Worm (Caenorhabditis elegans): ENCODE data around the gene snai-1.
A peak's percentile ranks its signal among the peaks of the same experiment; 100 is the strongest.

The snai-1 gene

DNA sequence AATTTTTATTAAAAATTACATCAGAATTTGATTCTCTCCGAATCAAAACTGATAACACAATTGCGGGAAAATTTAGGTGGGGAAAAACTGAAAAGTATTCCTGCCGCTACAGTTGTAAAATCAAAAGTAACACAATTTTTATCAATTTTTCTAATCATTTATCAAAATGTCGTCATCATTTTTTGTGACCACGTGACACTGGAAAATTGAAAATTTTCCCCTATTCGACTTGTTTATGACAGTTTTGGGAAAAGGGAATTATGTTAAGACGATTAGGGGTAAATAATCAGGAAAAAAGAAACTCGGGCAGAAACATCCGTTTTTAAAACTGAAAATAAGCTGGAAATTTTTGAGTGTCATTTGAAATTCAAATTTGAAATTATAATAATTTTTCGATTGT is 16.7 kb downstream of the snai-1 start:
- TF ChIP-seq dve-1 (tag; optimal IDR thresholded peaks at IDR 0.05; ENCODE audit: insufficient read depth) (peak; percentile 90), attf-4 (tag; optimal IDR thresholded peaks at IDR 0.05) (no peak), ctbp-1 (GFP tag; IDR thresholded peaks at IDR 0.05) (no peak), F44E2.7 (GFP tag; IDR thresholded peaks at IDR 0.05) (no peak), hmg-1.1 (GFP tag; IDR thresholded peaks at IDR 0.05) (no peak), snpc-1.2 (GFP tag; IDR thresholded peaks at IDR 0.05) (no peak), lir-3 (tag; optimal IDR thresholded peaks at IDR 0.05) (no peak), pqm-1 (tag; optimal IDR thresholded peaks at IDR 0.05) (peak; percentile 57), F26F4.8 (GFP tag; conservative IDR thresholded peaks at IDR 0.05) (no peak), egl-27 (tag; optimal IDR thresholded peaks at IDR 0.05) (no peak), Y75B8A.6 (GFP tag; IDR thresholded peaks at IDR 0.05) (no peak), ces-1 (GFP tag; optimal IDR thresholded peaks at IDR 0.05) (no peak), cey-2 (tag; optimal IDR thresholded peaks at IDR 0.05; ENCODE audit: borderline replicate concordance, insufficient read depth) (peak; percentile 24), mdt-29 (GFP tag; IDR thresholded peaks at IDR 0.05) (peak; percentile 32; the same call in 1 of the 2 replicates), fkh-10 (GFP tag; optimal IDR thresholded peaks at IDR 0.05) (no peak), zfp-2 (tag; optimal IDR thresholded peaks at IDR 0.05) (no peak), ZK546.5 (tag; optimal IDR thresholded peaks at IDR 0.05) (no peak), daf-8 (GFP tag; IDR thresholded peaks at IDR 0.05) (no peak), tag-97 (GFP tag; IDR thresholded peaks at IDR 0.05) (no peak), mxl-3 (GFP tag; optimal IDR thresholded peaks at IDR 0.05) (no peak), daf-16 (GFP tag; optimal IDR thresholded peaks at IDR 0.05) (peak in 1 of 2 experiments; percentile 65), daf-16 (tag; optimal IDR thresholded peaks at IDR 0.05) (peak; percentile 99), aly-2 (tag; optimal IDR thresholded peaks at IDR 0.05) (no peak), unc-62 (GFP tag; optimal IDR thresholded peaks at IDR 0.05 in 1 of 2) (no peak), unc-62 (tag; optimal IDR thresholded peaks at IDR 0.05) (no peak), Y48G9A.11 (GFP tag; IDR thresholded peaks at IDR 0.05) (no peak), T20F7.1 (GFP tag; optimal IDR thresholded peaks at IDR 0.05) (no peak), saeg-2 (GFP tag; IDR thresholded peaks at IDR 0.05) (no peak), Y105C5A.15 (GFP tag; IDR thresholded peaks at IDR 0.05) (no peak), tra-1 (GFP tag; IDR thresholded peaks at IDR 0.05) (peak; percentile 63; the same call in 1 of the 2 replicates), jun-1 (tag; optimal IDR thresholded peaks at IDR 0.05) (no peak), nhr-111 (GFP tag; optimal IDR thresholded peaks at IDR 0.05) (no peak), F10B5.3 (tag; optimal IDR thresholded peaks at IDR 0.05) (no peak), F49E8.2 (tag; optimal IDR thresholded peaks at IDR 0.05; ENCODE audit: borderline replicate concordance) (no peak), lin-13 (GFP tag; optimal IDR thresholded peaks at IDR 0.05) (no peak), nhr-6 (tag; optimal IDR thresholded peaks at IDR 0.05) (no peak), dpl-1 (GFP tag; optimal IDR thresholded peaks at IDR 0.05) (no peak), hif-1 (tag; optimal IDR thresholded peaks at IDR 0.05) (no peak), zag-1 (tag; optimal IDR thresholded peaks at IDR 0.05) (no peak), ztf-7 (tag; optimal IDR thresholded peaks at IDR 0.05) (no peak), nhr-11 (tag; optimal IDR thresholded peaks at IDR 0.05) (no peak), spr-1 (tag; optimal IDR thresholded peaks at IDR 0.05) (no peak), fos-1 (tag; optimal IDR thresholded peaks at IDR 0.05) (no peak), spr-3 (GFP tag; optimal IDR thresholded peaks at IDR 0.05) (no peak), lin-29 (GFP tag; IDR thresholded peaks at IDR 0.05) (no peak), ztf-11 (tag; optimal IDR thresholded peaks at IDR 0.05) (no peak), madf-9 (GFP tag; conservative IDR thresholded peaks at IDR 0.05) (no peak), D1046.2 (GFP tag; IDR thresholded peaks at IDR 0.05) (no peak), mdl-1 (tag; optimal IDR thresholded peaks at IDR 0.05) (peak in 1 of 2 experiments; percentile 43), lin-39 (tag; optimal IDR thresholded peaks at IDR 0.05) (no peak), snpc-4 (tag; optimal IDR thresholded peaks at IDR 0.05) (no peak), dmd-8 (GFP tag; IDR thresholded peaks at IDR 0.05) (no peak), Y5F2A.4 (GFP tag; optimal IDR thresholded peaks at IDR 0.05) (no peak)
